Worm (Caenorhabditis elegans) whole organism, L1 larva: Measurements from ENCODE around the gene ZK856.16.

ENCODE experiments used
- aly-2 ChIP-seq: fragments of 150-350 bp; optimal IDR thresholded peaks from 2 replicates; lab custom pipeline; 2014; ENCODE audit warnings: missing biosample characterization, missing genetic modification characterization
- jun-1 ChIP-seq: fragments of 150-350 bp; optimal IDR thresholded peaks from 2 replicates; lab custom pipeline; 2014; ENCODE audit warnings: missing biosample characterization, missing genetic modification reagents, missing genetic modification characterization
- mdl-1 ChIP-seq, 2 experiments: fragments of 150-350 bp; optimal IDR thresholded peaks; 2 replicates each; lab custom pipeline; 2014 to 2017; ENCODE audit warnings: missing biosample characterization in 2 of 2, missing genetic modification characterization in 2 of 2, inconsistent platforms in 1 of 2
- nhr-76 ChIP-seq: sonication (generic microtip); optimal IDR thresholded peaks from 2 replicates; lab custom pipeline; 2017; ENCODE audit warnings: missing biosample characterization, missing genetic modification characterization
- rnt-1 ChIP-seq: sonication (generic microtip); optimal IDR thresholded peaks from 2 replicates; lab custom pipeline; 2016; ENCODE audit warnings: mild to moderate bottlenecking, missing genetic modification characterization, moderate library complexity, missing compliant biosample characterization
- unc-98 ChIP-seq: fragments of 200-800 bp; sonication (Bioruptor generic); IDR thresholded peaks from 2 replicates; pipeline ENCODE4 v1.3.6; 2022; ENCODE audit warnings: missing genetic modification characterization, missing compliant biosample characterization

ce11 chrV:10205483-10205882, at the start of gene ZK856.16:
- TF ChIP-seq unc-98 (GFP tag; lab: Robert Waterston, UW) (no peak), jun-1 (tag; lab: Kevin White, UChicago) (no peak), aly-2 (tag; lab: Kevin White, UChicago) (no peak), rnt-1 (no peak), mdl-1 (tag; optimal IDR thresholded peaks at IDR 0.05; lab: Kevin White, UChicago) (no peak), nhr-76 (tag; lab: Kevin White, UChicago) (no peak)
